Fruit fly (Drosophila melanogaster) whole organism: ENCODE results near the gene CG7409.

Source experiments
- CG8478 ChIP-seq: fragments of >200 bp; optimal IDR thresholded peaks from 2 replicates; lab custom pipeline; 2018; ENCODE audit warnings: inconsistent platforms
- pan ChIP-seq: fragments of >200 bp; optimal IDR thresholded peaks from 2 replicates; lab custom pipeline; 2017

dm6 chr3L:7775365-7775905, 21.2 kb downstream of the CG7409 start, which contains the start of gene Clk:
- TF ChIP-seq pan: no peak
- TF ChIP-seq CG8478 (lab: Kevin White, UChicago): no peak
